Worm (Caenorhabditis elegans) whole organism, L3 larva: ENCODE measurements around the gene tpst-2.
A peak's percentile ranks its signal among the peaks of the same experiment; 100 is the strongest.

Experiments used
- R02D3.7 ChIP-seq: fragments of 150-350 bp; optimal IDR thresholded peaks from 2 replicates; lab custom pipeline; 2014; ENCODE audit warnings: missing biosample characterization, missing genetic modification characterization
- aly-2 ChIP-seq: fragments of 150-350 bp; optimal IDR thresholded peaks from 2 replicates; lab custom pipeline; 2014; ENCODE audit warnings: missing biosample characterization, missing genetic modification characterization
- ama-1 ChIP-seq: fragments of 150-350 bp; optimal IDR thresholded peaks from 2 replicates; lab custom pipeline; 2018
- ceh-16 ChIP-seq: sonication (generic microtip); optimal IDR thresholded peaks from 2 replicates; lab custom pipeline; 2017; ENCODE audit warnings: missing biosample characterization, missing genetic modification characterization
- ceh-28 ChIP-seq: fragments of 150-350 bp; optimal IDR thresholded peaks from 2 replicates; lab custom pipeline; 2014; ENCODE audit warnings: missing biosample characterization, missing genetic modification reagents, missing genetic modification characterization
- ceh-82 ChIP-seq: fragments of 150-350 bp; optimal IDR thresholded peaks from 2 replicates; lab custom pipeline; 2014; ENCODE audit warnings: missing biosample characterization, missing genetic modification characterization
- ceh-9 ChIP-seq: sonication (generic microtip); optimal IDR thresholded peaks from 2 replicates; lab custom pipeline; 2018; ENCODE audit warnings: missing biosample characterization, missing genetic modification characterization
- daf-12 ChIP-seq: fragments of 150-350 bp; optimal IDR thresholded peaks from 2 replicates; lab custom pipeline; 2014; ENCODE audit warnings: missing biosample characterization, missing genetic modification reagents, missing genetic modification characterization
- egl-5 ChIP-seq: fragments of 150-350 bp; optimal IDR thresholded peaks from 2 replicates; lab custom pipeline; 2017; ENCODE audit warnings: missing biosample characterization, missing genetic modification reagents, missing genetic modification characterization, inconsistent platforms
- elt-2 ChIP-seq: sonication (generic microtip); optimal IDR thresholded peaks from 2 replicates; lab custom pipeline; 2016; ENCODE audit warnings: missing genetic modification reagents, mild to moderate bottlenecking, missing genetic modification characterization, missing compliant biosample characterization
- eor-1 ChIP-seq, 2 experiments: fragments of 150-350 bp; optimal IDR thresholded peaks; 2 replicates each; lab custom pipeline; 2014 to 2018; ENCODE audit warnings: missing biosample characterization in 2 of 2, missing genetic modification characterization in 2 of 2
- fkh-10 ChIP-seq: sonication (generic microtip); optimal IDR thresholded peaks from 2 replicates; lab custom pipeline; 2017; ENCODE audit warnings: missing biosample characterization, missing genetic modification reagents, missing genetic modification characterization
- fkh-2 ChIP-seq: fragments of 150-350 bp; optimal IDR thresholded peaks from 2 replicates; lab custom pipeline; 2014; ENCODE audit warnings: missing biosample characterization, missing genetic modification reagents, missing genetic modification characterization
- fos-1 ChIP-seq: fragments of 150-350 bp; optimal IDR thresholded peaks from 2 replicates; lab custom pipeline; 2014; ENCODE audit warnings: missing biosample characterization, missing genetic modification characterization
- hmg-11 ChIP-seq: sonication (generic microtip); optimal IDR thresholded peaks from 2 replicates; lab custom pipeline; 2016; ENCODE audit warnings: missing genetic modification characterization, missing compliant biosample characterization
- jun-1 ChIP-seq: fragments of 150-350 bp; optimal IDR thresholded peaks from 2 replicates; lab custom pipeline; 2014; ENCODE audit warnings: missing biosample characterization, missing genetic modification reagents, missing genetic modification characterization
- lin-15B ChIP-seq: fragments of 150-350 bp; optimal IDR thresholded peaks from 2 replicates; lab custom pipeline; 2014; ENCODE audit warnings: missing biosample characterization, missing genetic modification characterization
- lin-39 ChIP-seq: fragments of 150-350 bp; optimal IDR thresholded peaks from 2 replicates; lab custom pipeline; 2018; ENCODE audit warnings: missing biosample characterization, missing genetic modification reagents, missing genetic modification characterization
- lsy-12 ChIP-seq: sonication (generic microtip); optimal IDR thresholded peaks from 2 replicates; lab custom pipeline; 2016; ENCODE audit warnings: mild to moderate bottlenecking, missing genetic modification characterization, missing compliant biosample characterization
- nfya-1 ChIP-seq: sonication (generic microtip); optimal IDR thresholded peaks from 2 replicates; lab custom pipeline; 2017; ENCODE audit warnings: missing genetic modification characterization, mild to moderate bottlenecking, missing compliant biosample characterization, antibody characterized with exemption, moderate library complexity; ENCODE audit not compliant: insufficient read depth
- nhr-11 ChIP-seq: fragments of 150-350 bp; optimal IDR thresholded peaks from 2 replicates; lab custom pipeline; 2014; ENCODE audit warnings: missing biosample characterization, missing genetic modification characterization
- nhr-12 ChIP-seq: fragments of 150-350 bp; optimal IDR thresholded peaks from 2 replicates; lab custom pipeline; 2014; ENCODE audit warnings: missing biosample characterization, missing genetic modification characterization
- nhr-25 ChIP-seq: sonication (generic microtip); optimal IDR thresholded peaks from 2 replicates; lab custom pipeline; 2017; ENCODE audit warnings: missing biosample characterization, missing genetic modification characterization
- nhr-28 ChIP-seq: fragments of 150-350 bp; optimal IDR thresholded peaks from 2 replicates; lab custom pipeline; 2014; ENCODE audit warnings: missing biosample characterization, missing genetic modification characterization
- nhr-43 ChIP-seq: sonication (generic microtip); optimal IDR thresholded peaks from 2 replicates; lab custom pipeline; 2016; ENCODE audit warnings: mild to moderate bottlenecking, missing genetic modification characterization, missing compliant biosample characterization; ENCODE audit not compliant: poor library complexity, severe bottlenecking
- nhr-67 ChIP-seq: fragments of 150-350 bp; optimal IDR thresholded peaks from 2 replicates; lab custom pipeline; 2014; ENCODE audit warnings: missing biosample characterization, missing genetic modification characterization
- nhr-77 ChIP-seq: fragments of 150-350 bp; optimal IDR thresholded peaks from 2 replicates; lab custom pipeline; 2014; ENCODE audit warnings: missing biosample characterization, missing genetic modification characterization
- pha-4 ChIP-seq: fragments of 150-350 bp; optimal IDR thresholded peaks from 2 replicates; lab custom pipeline; 2014; ENCODE audit warnings: missing biosample characterization, missing genetic modification reagents, missing genetic modification characterization
- pqm-1 ChIP-seq: fragments of 150-350 bp; optimal IDR thresholded peaks from 2 replicates; lab custom pipeline; 2017; ENCODE audit warnings: missing biosample characterization, missing genetic modification characterization, inconsistent platforms
- sea-2 ChIP-seq: fragments of 150-350 bp; sonication (generic microtip); optimal IDR thresholded peaks from 4 replicates; lab custom pipeline; 2014; ENCODE audit warnings: missing biosample characterization, missing genetic modification reagents, missing genetic modification characterization
- skn-1 ChIP-seq: fragments of 150-350 bp; optimal IDR thresholded peaks from 2 replicates; lab custom pipeline; 2014; ENCODE audit warnings: missing biosample characterization, missing genetic modification characterization
- tbx-2 ChIP-seq: sonication (generic microtip); optimal IDR thresholded peaks from 2 replicates; lab custom pipeline; 2016; ENCODE audit warnings: mild to moderate bottlenecking, missing genetic modification characterization, missing compliant biosample characterization
- unc-39 ChIP-seq: sonication (generic microtip); optimal IDR thresholded peaks from 4 replicates; lab custom pipeline; 2017; ENCODE audit warnings: missing biosample characterization, missing genetic modification characterization
- unc-62 ChIP-seq: fragments of 150-350 bp; sonication (generic microtip); optimal IDR thresholded peaks from 4 replicates; lab custom pipeline; 2014; ENCODE audit warnings: missing biosample characterization, missing genetic modification reagents, missing genetic modification characterization
- zag-1 ChIP-seq: fragments of 150-350 bp; optimal IDR thresholded peaks from 2 replicates; lab custom pipeline; 2014; ENCODE audit warnings: missing biosample characterization, missing genetic modification characterization
- ztf-4 ChIP-seq: fragments of 150-350 bp; optimal IDR thresholded peaks from 2 replicates; lab custom pipeline; 2014; ENCODE audit warnings: missing biosample characterization, missing genetic modification characterization

The tpst-2 gene

DNA sequence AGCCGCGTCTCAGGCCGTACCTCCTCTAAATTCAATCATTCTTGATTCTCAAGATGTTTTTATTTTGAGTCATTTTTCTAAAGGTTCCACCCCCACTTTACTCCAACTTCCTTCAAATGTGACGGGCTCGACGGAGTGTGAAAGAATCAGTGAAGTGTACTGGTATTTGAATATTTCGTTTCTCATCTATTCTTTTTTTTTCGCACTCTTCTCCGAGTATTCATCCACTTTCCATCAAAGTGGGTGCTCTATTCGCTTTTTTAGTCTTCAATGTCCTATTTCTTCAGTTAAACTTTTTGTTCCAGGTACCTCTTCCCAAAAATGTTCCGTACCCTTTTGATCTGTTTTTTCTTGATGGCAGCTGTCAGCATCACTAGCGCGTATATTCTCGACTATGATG is 9.6 kb upstream of the tpst-2 start, which contains the start of gene nlp-52:
TSS of gene nlp-52 (plus strand) at position 301 of the 400 bp plus-strand sequence.
- no peak for TF ChIP-seq hmg-11
- no peak for TF ChIP-seq fkh-2 (tag; lab: Kevin White, UChicago)
- no peak for TF ChIP-seq nfya-1 (tag; lab: Kevin White, UChicago)
- TF ChIP-seq unc-39: no peak
- no peak for TF ChIP-seq ceh-16 (tag; lab: Kevin White, UChicago)
- no peak for TF ChIP-seq pha-4 (tag; lab: Kevin White, UChicago)
- no peak for TF ChIP-seq sea-2 (GFP tag; lab: Kevin White, UChicago)
- no peak for TF ChIP-seq lin-39 (tag; lab: Kevin White, UChicago)
- TF ChIP-seq ceh-28 (tag; lab: Kevin White, UChicago): no peak
- TF ChIP-seq ceh-82 (tag; lab: Kevin White, UChicago): no peak
- no peak for TF ChIP-seq lin-15B (tag; lab: Kevin White, UChicago)
- TF ChIP-seq nhr-43 (tag; lab: Kevin White, UChicago): no peak
- TF ChIP-seq daf-12 (tag; lab: Kevin White, UChicago): no peak
- no peak for TF ChIP-seq nhr-77

- TF ChIP-seq sea-2 (GFP tag; lab: Kevin White, UChicago) (no peak), jun-1 (tag; lab: Kevin White, UChicago) (no peak), ceh-82 (tag; lab: Kevin White, UChicago) (no peak), pqm-1 (tag; lab: Kevin White, UChicago) (no peak)
These were observed 8.6 kb upstream of the tpst-2 start for ce11 chrIII:762508-762907.

- TF ChIP-seq ceh-9 (tag; lab: Kevin White, UChicago) (no peak), ceh-82 (tag; lab: Kevin White, UChicago) (no peak), nhr-43 (tag; lab: Kevin White, UChicago) (no peak), ztf-4 (tag; lab: Kevin White, UChicago) (no peak), nhr-77 (no peak), nfya-1 (tag; lab: Kevin White, UChicago) (peak; percentile 47), pha-4 (tag; lab: Kevin White, UChicago) (no peak), daf-12 (tag; lab: Kevin White, UChicago) (no peak), egl-5 (no peak), nhr-25 (no peak), skn-1 (tag; lab: Kevin White, UChicago) (no peak), fos-1 (tag; lab: Kevin White, UChicago) (no peak), tbx-2 (tag; lab: Kevin White, UChicago) (no peak), lin-15B (tag; lab: Kevin White, UChicago) (peak; percentile 18), nhr-28 (tag; lab: Kevin White, UChicago) (no peak), nhr-11 (tag; lab: Kevin White, UChicago) (no peak), lsy-12 (tag; lab: Kevin White, UChicago) (no peak), nhr-67 (tag; lab: Kevin White, UChicago) (no peak), unc-39 (no peak), zag-1 (no peak), ceh-16 (tag; lab: Kevin White, UChicago) (no peak), sea-2 (GFP tag; lab: Kevin White, UChicago) (no peak), fkh-10 (GFP tag; lab: Kevin White, UChicago) (peak; percentile 57), lin-39 (tag; lab: Kevin White, UChicago) (peak; percentile 49), eor-1 (tag; optimal IDR thresholded peaks at IDR 0.05; lab: Kevin White, UChicago) (no peak), pqm-1 (tag; lab: Kevin White, UChicago) (no peak), aly-2 (tag; lab: Kevin White, UChicago) (no peak), nhr-12 (tag; lab: Kevin White, UChicago) (no peak), ceh-28 (tag; lab: Kevin White, UChicago) (no peak), ama-1 (no peak), elt-2 (tag; lab: Kevin White, UChicago) (no peak), R02D3.7 (no peak)
These were observed 6.7 kb upstream of the tpst-2 start for ce11 chrIII:764404-764803.

DNA sequence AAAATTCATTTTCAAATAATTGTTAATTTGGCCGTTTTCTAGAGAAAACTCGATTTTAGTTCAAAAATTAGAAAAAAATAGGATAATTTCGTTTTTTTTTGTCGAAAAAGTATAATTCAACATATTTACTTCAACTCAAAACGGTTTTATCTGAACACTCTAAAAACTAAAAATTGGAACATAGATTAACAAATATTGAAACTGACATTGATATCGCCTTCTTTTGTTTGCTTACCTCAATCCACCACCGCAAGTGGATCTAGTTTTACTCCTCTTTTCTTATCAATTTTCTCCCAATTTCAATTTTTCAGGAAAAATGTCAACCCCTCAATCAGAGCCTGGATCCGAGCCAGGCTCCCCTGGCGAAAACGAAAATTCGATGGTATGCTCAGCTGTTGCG is 6.2 kb upstream of the tpst-2 start, which contains the start of gene ptl-1:
TSS of gene ptl-1 (plus strand) at position 301 of the 400 bp plus-strand sequence.
- TF ChIP-seq fkh-2 (tag; lab: Kevin White, UChicago): no peak
- TF ChIP-seq nhr-25: no peak
- TF ChIP-seq eor-1 (tag; optimal IDR thresholded peaks at IDR 0.05; lab: Kevin White, UChicago): no peak
- TF ChIP-seq R02D3.7: no peak
- TF ChIP-seq daf-12 (tag; lab: Kevin White, UChicago): no peak
- TF ChIP-seq unc-62 (GFP tag; lab: Kevin White, UChicago): no peak
- no peak for TF ChIP-seq lin-39 (tag; lab: Kevin White, UChicago)
- TF ChIP-seq, all 47 proteins: peak for 0
